Fruit fly (Drosophila melanogaster) whole organism, embryonic: ENCODE results near the gene CG44088.

Experiments used
- Atf3 ChIP-seq: fragments of 200-800 bp; sonication (Bioruptor generic); optimal IDR thresholded peaks from 3 replicates; lab custom pipeline; 2016; ENCODE audit warnings: missing biosample characterization, missing genetic modification characterization
- Atf6 ChIP-seq: fragments of 200-800 bp; sonication (Bioruptor generic); IDR thresholded peaks from 2 replicates; pipeline ENCODE4 v1.3.6; 2022; ENCODE audit warnings: missing biosample characterization, missing genetic modification characterization
- Blimp-1 ChIP-seq: fragments of 200-800 bp; sonication (Bioruptor generic); optimal IDR thresholded peaks from 3 replicates; lab custom pipeline; 2018; ENCODE audit warnings: missing biosample characterization, missing genetic modification characterization, mild to moderate bottlenecking, moderate library complexity, missing genetic modification reagents
- CG10979 ChIP-seq: fragments of 200-800 bp; sonication (Bioruptor generic); optimal IDR thresholded peaks from 2 replicates; lab custom pipeline; 2018; ENCODE audit warnings: missing biosample characterization, mild to moderate bottlenecking, missing genetic modification characterization, moderate library complexity
- CG11695 ChIP-seq: fragments of 200-800 bp; sonication (Bioruptor generic); IDR thresholded peaks from 3 replicates; pipeline ENCODE4 v1.3.6; 2022; ENCODE audit warnings: missing biosample characterization, missing genetic modification characterization
- CG11696 ChIP-seq: fragments of 200-800 bp; sonication (Bioruptor generic); IDR thresholded peaks from 2 replicates; pipeline ENCODE4 v1.3.6; 2022; ENCODE audit warnings: missing biosample characterization, missing genetic modification characterization
- CG12104 ChIP-seq: fragments of 200-800 bp; sonication (Bioruptor generic); optimal IDR thresholded peaks from 3 replicates; lab custom pipeline; 2016; ENCODE audit warnings: missing biosample characterization, missing genetic modification characterization
- CG13123 ChIP-seq: fragments of 200-800 bp; sonication (Bioruptor generic); optimal IDR thresholded peaks from 2 replicates; lab custom pipeline; 2016; ENCODE audit warnings: missing biosample characterization, missing genetic modification characterization
- CG14050 ChIP-seq: fragments of 200-800 bp; sonication (Bioruptor generic); IDR thresholded peaks from 3 replicates; pipeline ENCODE4 v1.3.6; 2022; ENCODE audit warnings: missing biosample characterization, missing genetic modification characterization
- CG17186 ChIP-seq: fragments of 200-800 bp; sonication (Bioruptor generic); optimal IDR thresholded peaks from 3 replicates; lab custom pipeline; 2017; ENCODE audit warnings: missing biosample characterization, missing genetic modification reagents, missing genetic modification characterization
- CG17568 ChIP-seq: fragments of 200-800 bp; sonication (Bioruptor generic); optimal IDR thresholded peaks from 2 replicates; lab custom pipeline; 2018; ENCODE audit warnings: missing biosample characterization, mild to moderate bottlenecking, missing genetic modification characterization, moderate library complexity
- CG17912 ChIP-seq: fragments of 200-800 bp; sonication (Bioruptor generic); optimal IDR thresholded peaks from 2 replicates; lab custom pipeline; 2018; ENCODE audit warnings: missing biosample characterization, mild to moderate bottlenecking, missing genetic modification characterization
- CG18262 ChIP-seq: fragments of 200-800 bp; optimal IDR thresholded peaks from 3 replicates; lab custom pipeline; 2019; ENCODE audit warnings: missing biosample characterization, mild to moderate bottlenecking, missing genetic modification characterization, moderate library complexity
- CG18476 ChIP-seq: fragments of 200-800 bp; sonication (Bioruptor generic); optimal IDR thresholded peaks from 2 replicates; lab custom pipeline; 2016; ENCODE audit warnings: missing biosample characterization, mild to moderate bottlenecking, missing genetic modification characterization
- CG18619 ChIP-seq: fragments of 200-800 bp; sonication (Bioruptor generic); optimal IDR thresholded peaks from 3 replicates; lab custom pipeline; 2017; ENCODE audit warnings: missing biosample characterization, mild to moderate bottlenecking, missing genetic modification characterization
- CG2129 ChIP-seq: fragments of 200-800 bp; sonication (Bioruptor generic); IDR thresholded peaks from 2 replicates; pipeline ENCODE4 v1.3.6; 2022; ENCODE audit warnings: missing biosample characterization, missing genetic modification characterization; ENCODE audit not compliant: partially characterized antibody
- CG2875 ChIP-seq: fragments of 200-800 bp; sonication (Bioruptor generic); optimal IDR thresholded peaks from 2 replicates; lab custom pipeline; 2017; ENCODE audit warnings: missing biosample characterization, mild to moderate bottlenecking, missing genetic modification characterization, missing genetic modification reagents
- CG31388 ChIP-seq: fragments of 200-800 bp; sonication (Bioruptor generic); optimal IDR thresholded peaks from 2 replicates; lab custom pipeline; 2016; ENCODE audit warnings: missing biosample characterization, missing genetic modification characterization
- CG32532 ChIP-seq: fragments of 200-800 bp; sonication (Bioruptor generic); IDR thresholded peaks from 2 replicates; pipeline ENCODE4 v1.3.6; 2022; ENCODE audit warnings: missing biosample characterization, missing genetic modification characterization
- CG3838 ChIP-seq: fragments of 200-800 bp; sonication (Bioruptor generic); optimal IDR thresholded peaks from 3 replicates; lab custom pipeline; 2016; ENCODE audit warnings: missing biosample characterization, missing genetic modification characterization
- CG5953 ChIP-seq: fragments of 200-800 bp; sonication (Bioruptor generic); IDR thresholded peaks from 2 replicates; pipeline ENCODE4 v1.3.6; 2022; ENCODE audit warnings: missing biosample characterization, missing genetic modification characterization
- CG6254 ChIP-seq: fragments of 200-800 bp; sonication (Bioruptor generic); optimal IDR thresholded peaks from 3 replicates; lab custom pipeline; 2017; ENCODE audit warnings: mild to moderate bottlenecking, missing biosample characterization, missing genetic modification reagents, missing genetic modification characterization
- CG6813 ChIP-seq: fragments of 200-800 bp; sonication (Bioruptor generic); optimal IDR thresholded peaks from 2 replicates; lab custom pipeline; 2017; ENCODE audit warnings: missing biosample characterization, missing genetic modification characterization, mild to moderate bottlenecking, moderate library complexity, missing genetic modification reagents
- CG7745 ChIP-seq: fragments of 200-800 bp; sonication (Bioruptor generic); optimal IDR thresholded peaks from 2 replicates; lab custom pipeline; 2018; ENCODE audit warnings: missing biosample characterization, mild to moderate bottlenecking, missing genetic modification characterization, moderate library complexity
- CG8478 ChIP-seq: fragments of >200 bp; optimal IDR thresholded peaks from 2 replicates; lab custom pipeline; 2018
- CG9932 ChIP-seq: fragments of 200-800 bp; sonication (Bioruptor generic); IDR thresholded peaks from 2 replicates; pipeline ENCODE4 v1.3.6; 2022; ENCODE audit warnings: missing biosample characterization, missing genetic modification characterization
- CoRest ChIP-seq: fragments of 200-800 bp; sonication (Bioruptor generic); optimal IDR thresholded peaks from 3 replicates; lab custom pipeline; 2018; ENCODE audit warnings: missing biosample characterization, mild to moderate bottlenecking, missing genetic modification characterization, moderate library complexity
- D19A ChIP-seq: fragments of 200-800 bp; optimal IDR thresholded peaks from 3 replicates; lab custom pipeline; 2019; ENCODE audit warnings: missing biosample characterization, mild to moderate bottlenecking, missing genetic modification characterization, moderate library complexity
- Dip3 ChIP-seq: fragments of 200-800 bp; sonication (Bioruptor generic); optimal IDR thresholded peaks from 3 replicates; lab custom pipeline; 2016; ENCODE audit warnings: missing biosample characterization, missing genetic modification characterization
- Fer2 ChIP-seq: fragments of 200-800 bp; sonication (Bioruptor generic); optimal IDR thresholded peaks from 2 replicates; lab custom pipeline; 2018; ENCODE audit warnings: missing biosample characterization, mild to moderate bottlenecking, missing genetic modification characterization, moderate library complexity
- Med ChIP-seq: fragments of 200-800 bp; sonication (Bioruptor generic); peaks from one replicate; lab custom pipeline; 2016; ENCODE audit warnings: missing biosample characterization, missing genetic modification characterization, mild to moderate bottlenecking, inconsistent platforms, moderate library complexity
- Ptx1 ChIP-seq: fragments of 200-800 bp; sonication (Bioruptor generic); IDR thresholded peaks from 2 replicates; pipeline ENCODE4 v1.3.6; 2022; ENCODE audit warnings: missing biosample characterization, missing genetic modification characterization
- aop ChIP-seq: fragments of 200-800 bp; sonication (Bioruptor generic); IDR thresholded peaks from 2 replicates; pipeline ENCODE4 v1.3.6; 2022; ENCODE audit warnings: missing biosample characterization, missing genetic modification characterization
- bab2 ChIP-seq: fragments of 200-800 bp; sonication (Bioruptor generic); optimal IDR thresholded peaks from 2 replicates; lab custom pipeline; 2016; ENCODE audit warnings: missing biosample characterization, missing genetic modification characterization
- chinmo ChIP-seq: fragments of 200-800 bp; sonication (Bioruptor generic); IDR thresholded peaks from 4 replicates; pipeline ENCODE4 v1.3.6; 2022; ENCODE audit warnings: missing biosample characterization, missing genetic modification characterization; ENCODE audit not compliant: partially characterized antibody
- dpn ChIP-seq, 2 experiments: fragments of 200-800 bp; sonication (Bioruptor generic); optimal IDR thresholded peaks; 3 replicates each; lab custom pipeline; 2016; ENCODE audit warnings: missing biosample characterization in 2 of 2, missing genetic modification characterization in 2 of 2
- eve ChIP-seq, 2 experiments: fragments of >200 bp; optimal IDR thresholded peaks; 2 replicates each; lab custom pipeline; 2017; ENCODE audit warnings: missing biosample characterization in 2 of 2, missing genetic modification characterization in 2 of 2
- fd96Cb ChIP-seq: fragments of 200-800 bp; sonication (Bioruptor generic); optimal IDR thresholded peaks from 2 replicates; lab custom pipeline; 2018; ENCODE audit warnings: missing biosample characterization, mild to moderate bottlenecking, missing genetic modification characterization, moderate library complexity
- knrl ChIP-seq: fragments of 200-800 bp; sonication (Bioruptor generic); IDR thresholded peaks from 3 replicates; pipeline ENCODE4 v1.3.6; 2022; ENCODE audit warnings: missing biosample characterization, missing genetic modification characterization; ENCODE audit not compliant: partially characterized antibody
- lilli ChIP-seq: fragments of 200-800 bp; sonication (Bioruptor generic); optimal IDR thresholded peaks from 3 replicates; lab custom pipeline; 2016; ENCODE audit warnings: missing biosample characterization, missing genetic modification characterization
- lov ChIP-seq, 2 experiments: fragments of 200-800 bp in 1 of 2; fragments of >200 bp in 1 of 2; sonication (Bioruptor generic) in 1 of 2; IDR thresholded peaks in 1 of 2; optimal IDR thresholded peaks in 1 of 2; 2 replicates in 1 of 2; 3 replicates in 1 of 2; pipeline versions ENCODE4 v1.3.6 to Lab custom; 2017 to 2022; ENCODE audit warnings: missing biosample characterization in 1 of 2, missing genetic modification characterization in 1 of 2
- mld ChIP-seq: fragments of 200-800 bp; sonication (Bioruptor generic); IDR thresholded peaks from 3 replicates; pipeline ENCODE4 v1.3.6; 2022; ENCODE audit warnings: missing biosample characterization, missing genetic modification characterization; ENCODE audit not compliant: partially characterized antibody
- ro ChIP-seq: fragments of 200-800 bp; sonication (Bioruptor generic); IDR thresholded peaks from 2 replicates; pipeline ENCODE4 v1.3.6; 2022; ENCODE audit warnings: missing biosample characterization, missing genetic modification characterization
- run ChIP-seq: fragments of 200-800 bp; sonication (Bioruptor generic); optimal IDR thresholded peaks from 3 replicates; lab custom pipeline; 2018; ENCODE audit warnings: missing biosample characterization, mild to moderate bottlenecking, missing genetic modification characterization
- tin ChIP-seq: fragments of 200-800 bp; sonication (Bioruptor generic); optimal IDR thresholded peaks from 3 replicates; lab custom pipeline; 2016; ENCODE audit warnings: missing biosample characterization, missing genetic modification characterization
- tio ChIP-seq: fragments of 200-800 bp; sonication (Bioruptor generic); optimal IDR thresholded peaks from 2 replicates; lab custom pipeline; 2017; ENCODE audit warnings: missing biosample characterization, missing genetic modification characterization, inconsistent platforms
- tna ChIP-seq: fragments of 200-800 bp; sonication (Bioruptor generic); IDR thresholded peaks from 2 replicates; pipeline ENCODE4 v1.3.6; 2022; ENCODE audit warnings: missing biosample characterization, missing genetic modification characterization; ENCODE audit not compliant: partially characterized antibody
- usp ChIP-seq: fragments of >200 bp; optimal IDR thresholded peaks from 2 replicates; lab custom pipeline; 2017; ENCODE audit warnings: missing biosample characterization, missing genetic modification characterization

CG44088 gene

DNA sequence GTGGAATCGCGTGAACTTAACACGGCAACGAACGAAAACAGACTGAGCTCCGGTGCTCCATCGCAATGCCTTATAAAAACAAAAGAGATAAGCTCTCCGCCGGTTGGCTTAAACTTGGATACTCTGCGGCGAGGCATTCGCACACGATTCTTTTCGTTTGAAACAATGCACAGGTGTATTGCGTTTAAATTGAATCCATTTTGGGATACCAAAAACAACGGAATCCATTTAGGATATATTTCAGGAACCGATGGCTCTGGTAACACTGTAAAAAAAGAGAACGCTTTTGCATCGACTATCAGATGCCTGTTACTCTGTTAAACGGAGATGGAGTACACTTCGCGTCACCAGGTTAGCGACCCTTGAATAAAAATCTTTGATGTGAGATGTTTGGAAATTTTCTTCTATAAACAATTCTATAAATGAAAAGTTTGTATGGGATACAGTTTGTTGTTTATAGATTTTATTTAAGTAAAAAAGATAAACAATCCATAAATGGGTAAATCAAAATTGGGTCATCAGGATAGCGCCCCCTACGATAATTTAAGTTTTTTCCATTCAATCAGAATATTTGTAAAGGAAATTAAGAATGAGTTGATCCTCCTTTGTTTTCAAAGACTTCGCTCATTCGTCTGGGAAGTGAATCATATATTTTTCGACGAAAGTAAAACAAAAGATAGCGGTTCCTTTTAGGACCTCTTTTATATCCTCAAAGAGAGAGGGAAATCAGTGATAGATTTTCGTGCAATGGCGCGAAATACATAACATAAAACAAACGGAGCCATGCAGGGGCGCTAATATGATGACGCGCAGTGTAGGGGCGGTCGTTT, 42.8 kb downstream of the CG44088 start, which contains the start of gene Nep2 (continued):
- TF ChIP-seq aop (GFP tag; lab: Robert Waterston, UW), result no peak
- TF ChIP-seq Med (GFP tag; lab: Kevin White, UChicago), result peak; percentile 47
- TF ChIP-seq Atf6 (GFP tag; lab: Robert Waterston, UW), result no peak
- TF ChIP-seq CG18476, result peak; percentile 35
- no peak for TF ChIP-seq CG2875 (GFP tag; lab: Kevin White, UChicago)
- TF ChIP-seq Atf3, result peak; percentile 17
- peak; percentile 44 for TF ChIP-seq CG18262 (tag; lab: Kevin White, UChicago)
- peak in 1 of 2 experiments; percentile 56 for TF ChIP-seq eve (GFP tag; optimal IDR thresholded peaks at IDR 0.05; lab: Kevin White, UChicago)
- 0 out of 3 replicates have a peak, but pooled peaks have one; percentile 5 for TF ChIP-seq CG11695 (GFP tag; lab: Robert Waterston, UW)
- no peak for TF ChIP-seq usp (GFP tag; lab: Kevin White, UChicago)
- no peak for TF ChIP-seq CG6254 (GFP tag; lab: Kevin White, UChicago)
- no peak for TF ChIP-seq CG17568
- no peak for TF ChIP-seq CG14050 (GFP tag; lab: Robert Waterston, UW)
- TF ChIP-seq CG9932, result peak; percentile 32; the same call in 1 of the 2 replicates
- no peak for TF ChIP-seq CG8478 (lab: Kevin White, UChicago)
- peak; percentile 36 for TF ChIP-seq CG18619 (GFP tag; lab: Kevin White, UChicago)
- TF ChIP-seq bab2 (GFP tag; lab: Kevin White, UChicago), result peak; percentile 5
- TF ChIP-seq D19A (tag; lab: Kevin White, UChicago), result peak; percentile 7
- TF ChIP-seq CG13123, result no peak
- peak; percentile 1 for TF ChIP-seq tin
- TF ChIP-seq CG10979 (tag; lab: Kevin White, UChicago), result peak; percentile 47
- TF ChIP-seq tio (GFP tag; lab: Kevin White, UChicago), result peak; percentile 63
- TF ChIP-seq CG5953 (GFP tag; lab: Robert Waterston, UW), result no peak
- no peak for TF ChIP-seq CG2129 (GFP tag; lab: Robert Waterston, UW)
- TF ChIP-seq Fer2 (tag; lab: Kevin White, UChicago), result no peak
- no peak for TF ChIP-seq CG7745 (tag; lab: Kevin White, UChicago)
- no peak for TF ChIP-seq Dip3 (GFP tag; lab: Kevin White, UChicago)
- no peak for TF ChIP-seq CG17912 (GFP tag; lab: Kevin White, UChicago)
- TF ChIP-seq Blimp-1 (GFP tag; lab: Kevin White, UChicago), result peak; percentile 23
- no peak for TF ChIP-seq CG31388
- TF ChIP-seq run (tag; lab: Kevin White, UChicago), result no peak
- no peak for TF ChIP-seq lov (optimal IDR thresholded peaks at IDR 0.05; lab: Kevin White, UChicago)
- TF ChIP-seq lov (GFP tag; IDR thresholded peaks at IDR 0.05; lab: Robert Waterston, UW), result no peak
- TF ChIP-seq CG32532 (GFP tag; lab: Robert Waterston, UW), result 0 out of 2 replicates have a peak, but pooled peaks have one; percentile 6
- no peak for TF ChIP-seq chinmo (GFP tag; lab: Robert Waterston, UW)
- peak; percentile 83 for TF ChIP-seq tna
- peak; percentile 41; the same call in 1 of the 3 replicates for TF ChIP-seq knrl (GFP tag; lab: Robert Waterston, UW)
- TF ChIP-seq dpn (GFP tag; optimal IDR thresholded peaks at IDR 0.05; lab: Kevin White, UChicago), result peak in 1 of 2 experiments; percentile 15
- TF ChIP-seq CoRest, result peak; percentile 37
- TF ChIP-seq CG3838 (GFP tag; lab: Kevin White, UChicago), result no peak
- no peak for TF ChIP-seq CG17186 (GFP tag; lab: Kevin White, UChicago)
- no peak for TF ChIP-seq Ptx1 (GFP tag; lab: Robert Waterston, UW)
- TF ChIP-seq mld, result peak; percentile 66; the same call in 2 of the 3 replicates
- TF ChIP-seq fd96Cb (tag; lab: Kevin White, UChicago), result peak; percentile 28
- TF ChIP-seq ro (GFP tag; lab: Robert Waterston, UW), result no peak
- TF ChIP-seq CG12104 (GFP tag; lab: Kevin White, UChicago), result peak; percentile 28
- no peak for TF ChIP-seq CG6813 (GFP tag; lab: Kevin White, UChicago)
- peak; percentile 29 for TF ChIP-seq lilli
- TF ChIP-seq CG11696, result peak; percentile 47; the same call in 1 of the 2 replicates
